Worm (Caenorhabditis elegans): ENCODE data around the gene ztf-13.

The ztf-13 gene

DNA sequence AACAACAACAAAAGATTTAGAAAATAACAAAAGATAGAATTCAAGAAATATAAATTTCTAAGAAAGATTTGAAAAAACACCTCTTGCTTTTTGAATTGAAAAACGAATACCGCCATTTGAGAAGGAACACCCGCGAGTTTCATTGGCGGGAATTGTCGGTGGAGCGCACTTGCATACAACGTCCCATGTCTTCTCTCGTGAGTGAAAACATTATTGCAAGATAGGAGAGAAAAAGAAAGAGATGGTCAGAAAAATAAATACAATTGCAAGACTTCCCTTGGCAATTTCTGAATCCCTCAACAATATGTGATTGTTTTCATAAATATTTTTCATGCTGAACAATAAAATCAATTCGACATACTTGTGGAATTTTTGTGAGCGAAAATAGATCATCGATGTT is 4.2 kb upstream of the ztf-13 start, which contains the start of gene K10B3.5 (continued):
- TF ChIP-seq snpc-1.3 (tag; optimal IDR thresholded peaks at IDR 0.05; ENCODE audit: insufficient read depth) (no peak), dpl-1 (GFP tag; optimal IDR thresholded peaks at IDR 0.05) (peak; percentile 51), K11D2.4 (GFP tag; IDR thresholded peaks at IDR 0.05) (0 out of 2 replicates have a peak, but pooled peaks have one; percentile 27), lin-40 (tag; optimal IDR thresholded peaks at IDR 0.05) (peak; percentile 48), cebp-1 (GFP tag; IDR thresholded peaks at IDR 0.05) (no peak), cebp-1 (tag; optimal IDR thresholded peaks at IDR 0.05) (peak; percentile 59), pha-4 (tag; optimal IDR thresholded peaks at IDR 0.05) (peak; percentile 44), unc-62 (GFP tag; optimal IDR thresholded peaks at IDR 0.05) (no peak), hlh-26 (GFP tag; conservative IDR thresholded peaks at IDR 0.05) (no peak), akir-1 (GFP tag; optimal IDR thresholded peaks at IDR 0.05) (no peak), zim-3 (tag; optimal IDR thresholded peaks at IDR 0.05) (no peak), hsf-1 (GFP tag; IDR thresholded peaks at IDR 0.05) (no peak), ets-4 (GFP tag; optimal IDR thresholded peaks at IDR 0.05) (no peak), dpff-1 (tag; optimal IDR thresholded peaks at IDR 0.05) (no peak), tbp1 (GFP tag; optimal IDR thresholded peaks at IDR 0.05) (no peak), F10E7.11 (tag; optimal IDR thresholded peaks at IDR 0.05) (no peak)

DNA sequence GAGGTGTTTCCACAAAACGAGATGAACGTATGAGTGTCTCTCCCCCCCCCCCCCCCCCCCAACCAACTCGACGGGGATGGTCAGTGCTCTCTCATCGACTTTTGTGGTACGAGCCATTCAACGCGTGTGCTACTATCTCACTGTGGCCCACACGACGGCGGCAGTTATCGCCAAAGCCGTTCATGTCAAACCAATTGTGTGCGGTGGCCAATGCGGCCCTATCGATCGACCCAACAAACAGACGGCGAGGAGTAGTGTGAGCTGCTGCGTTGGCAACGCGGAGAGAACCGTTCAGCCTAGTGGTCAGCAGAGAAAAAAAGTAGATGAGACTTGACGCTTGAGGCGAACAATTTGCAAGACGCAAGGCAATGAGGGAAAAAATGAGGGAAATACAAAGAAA is 842 bp upstream of the ztf-13 start:
- TF ChIP-seq dox-1 (GFP tag; IDR thresholded peaks at IDR 0.05) (peak; percentile 58), athp-1 (tag; optimal IDR thresholded peaks at IDR 0.05) (no peak), cebp-1 (GFP tag; IDR thresholded peaks at IDR 0.05) (no peak), cebp-1 (tag; optimal IDR thresholded peaks at IDR 0.05) (peak; percentile 12), tbx-9 (tag; optimal IDR thresholded peaks at IDR 0.05; ENCODE audit: borderline replicate concordance) (no peak), ceh-27 (GFP tag; optimal IDR thresholded peaks at IDR 0.05) (peak; percentile 32), lsl-1 (GFP tag; optimal IDR thresholded peaks at IDR 0.05) (no peak), ceh-91 (GFP tag; IDR thresholded peaks at IDR 0.05) (no peak), hmg-20 (GFP tag; IDR thresholded peaks at IDR 0.05) (no peak), hmg-1.2 (GFP tag; IDR thresholded peaks at IDR 0.05) (peak; percentile 8; the same call in 1 of the 2 replicates), ztf-18 (tag; optimal IDR thresholded peaks at IDR 0.05) (no peak), zfh-2 (GFP tag; conservative IDR thresholded peaks at IDR 0.05) (peak; percentile 84), nhr-80 (tag; optimal IDR thresholded peaks at IDR 0.05) (peak; percentile 29), nfyb-1 (GFP tag; IDR thresholded peaks at IDR 0.05) (peak; percentile 51; the same call in 1 of the 2 replicates), let-607 (tag; optimal IDR thresholded peaks at IDR 0.05) (peak; percentile 33 to 39), lsy-27 (tag; optimal IDR thresholded peaks at IDR 0.05; ENCODE audit: borderline replicate concordance, insufficient read depth) (no peak), mcd-1 (GFP tag; IDR thresholded peaks at IDR 0.05) (peak; percentile 52; the same call in 1 of the 2 replicates), B0336.3 (GFP tag; IDR thresholded peaks at IDR 0.05) (peak; percentile 33; the same call in 1 of the 2 replicates)

DNA sequence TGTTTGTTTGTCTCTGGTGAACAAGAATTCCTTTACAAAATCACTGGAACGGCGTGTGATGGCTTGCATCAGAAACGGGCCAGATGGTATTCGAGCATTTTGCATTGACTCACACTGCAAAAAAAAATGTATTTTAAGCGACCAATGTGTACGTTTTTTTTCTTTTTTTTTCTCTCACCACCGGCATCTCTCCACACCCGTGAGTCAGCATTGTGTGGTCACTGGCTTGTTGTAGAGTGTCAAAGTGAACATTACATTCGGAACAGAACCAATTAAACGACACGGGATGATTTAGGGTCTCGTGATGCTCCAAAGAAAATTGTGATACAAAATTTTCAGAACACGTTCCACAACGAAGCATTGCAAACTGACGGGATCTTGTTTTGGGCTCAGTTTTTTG is 413 bp downstream of the ztf-13 start:
- TF ChIP-seq atf-7 (tag; optimal IDR thresholded peaks at IDR 0.05) (no peak), K12H6.12 (tag; optimal IDR thresholded peaks at IDR 0.05) (peak; percentile 4), ztf-18 (tag; optimal IDR thresholded peaks at IDR 0.05) (peak; percentile 21), nhr-80 (tag; optimal IDR thresholded peaks at IDR 0.05) (peak; percentile 53)

DNA sequence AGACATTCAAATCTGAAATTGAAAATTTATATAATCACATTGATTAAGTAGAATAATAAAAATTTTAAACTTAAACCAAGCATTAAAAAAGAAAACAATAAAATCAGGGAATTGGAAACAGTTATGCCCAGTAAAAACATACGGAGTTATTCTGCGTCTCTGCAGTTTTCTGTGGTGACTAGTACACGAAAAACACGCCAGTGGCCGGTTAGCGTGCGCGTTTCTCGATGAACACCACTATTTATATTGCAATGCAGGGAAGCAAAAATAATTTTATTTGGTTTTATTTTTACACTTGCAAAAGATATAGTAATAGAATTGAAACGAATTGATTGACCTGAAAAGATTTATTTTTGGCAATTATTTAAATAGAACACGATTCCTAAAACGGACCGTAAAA is 2.1 kb downstream of the ztf-13 start, which contains the start of gene sec-3:
TSS of gene sec-3 (minus strand) at position 21 of the 400 bp plus-strand sequence.
- TF ChIP-seq ztf-18 (tag; optimal IDR thresholded peaks at IDR 0.05) (peak; percentile 98), snpc-3.4 (tag; optimal IDR thresholded peaks at IDR 0.05) (peak; percentile 9), zfh-2 (GFP tag; conservative IDR thresholded peaks at IDR 0.05) (0 out of 2 replicates have a peak, but pooled peaks have one; percentile 34), somi-1 (GFP tag; optimal IDR thresholded peaks at IDR 0.05) (peak; percentile 35), lin-54 (GFP tag; optimal IDR thresholded peaks at IDR 0.05) (peak; percentile 61), nfyb-1 (GFP tag; IDR thresholded peaks at IDR 0.05) (peak; percentile 59; the same call in 1 of the 2 replicates), cebp-1 (GFP tag; IDR thresholded peaks at IDR 0.05) (no peak), cebp-1 (tag; optimal IDR thresholded peaks at IDR 0.05) (peak; percentile 83), Y79H2A.3 (GFP tag; conservative IDR thresholded peaks at IDR 0.05) (no peak), xnd-1 (tag; optimal IDR thresholded peaks at IDR 0.05) (no peak), ceh-100 (GFP tag; IDR thresholded peaks at IDR 0.05) (peak; percentile 68), snpc-4 (GFP tag; optimal IDR thresholded peaks at IDR 0.05) (no peak), snpc-4 (tag; optimal IDR thresholded peaks at IDR 0.05) (peak in 3 of 4 experiments; percentile 47 to 72 (median 65)), dox-1 (GFP tag; IDR thresholded peaks at IDR 0.05) (peak; percentile 86), hmg-1.2 (GFP tag; IDR thresholded peaks at IDR 0.05) (peak; percentile 90), ZK185.1 (tag; optimal IDR thresholded peaks at IDR 0.05; ENCODE audit: poor library complexity, severe bottlenecking) (peak; percentile 74)
